Worm (Caenorhabditis elegans): Measurements from ENCODE around the gene C10E2.1.
A peak's percentile ranks its signal among the peaks of the same experiment; 100 is the strongest.

DNA sequence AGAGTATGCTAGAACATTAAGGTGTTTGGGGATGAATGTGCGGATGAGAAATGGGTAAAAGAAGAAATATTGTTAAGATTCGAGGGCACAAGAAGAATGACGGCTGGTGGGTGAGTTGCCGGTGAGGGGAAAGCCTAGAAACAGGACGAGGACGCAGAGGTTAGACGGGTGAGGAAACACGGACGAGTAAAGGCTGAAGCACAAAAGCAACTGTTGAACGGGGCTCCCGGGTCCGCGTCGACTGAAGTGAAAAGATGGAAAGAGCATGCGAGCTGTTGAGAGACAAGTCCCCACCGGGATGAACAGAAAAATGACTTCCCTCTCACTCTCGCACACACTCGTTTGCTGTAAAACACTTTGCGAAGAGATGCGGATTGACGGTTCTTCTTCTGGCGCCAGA is 49.3 kb downstream of the C10E2.1 start:
- TF ChIP-seq tbx-2 (tag; optimal IDR thresholded peaks at IDR 0.05) = no peak
- TF ChIP-seq C08G9.2 (tag; optimal IDR thresholded peaks at IDR 0.05) = peak; percentile 34
- no peak for TF ChIP-seq nfya-1 (tag; optimal IDR thresholded peaks at IDR 0.05)
- TF ChIP-seq ceh-19 (GFP tag; optimal IDR thresholded peaks at IDR 0.05) = no peak
- TF ChIP-seq rnt-1 (tag; optimal IDR thresholded peaks at IDR 0.05) = no peak
- TF ChIP-seq hlh-6 (tag; optimal IDR thresholded peaks at IDR 0.05) = no peak
- no peak for TF ChIP-seq C38D4.7 (GFP tag; optimal IDR thresholded peaks at IDR 0.05)
- TF ChIP-seq hlh-30 (tag; optimal IDR thresholded peaks at IDR 0.05; ENCODE audit: insufficient read depth) = no peak
- TF ChIP-seq che-1 (tag; optimal IDR thresholded peaks at IDR 0.05) = no peak
- no peak for TF ChIP-seq elt-2 (tag; optimal IDR thresholded peaks at IDR 0.05)
- TF ChIP-seq ceh-31 (tag; optimal IDR thresholded peaks at IDR 0.05) = no peak
- TF ChIP-seq elt-4 (tag; optimal IDR thresholded peaks at IDR 0.05) = no peak
